Worm (Caenorhabditis elegans) whole organism, L4 larva: ENCODE results near the gene T07H3.8.

Experiments
- ama-1 ChIP-seq: fragments of 150-350 bp; optimal IDR thresholded peaks from 2 replicates; lab custom pipeline; 2014; ENCODE audit warnings: inconsistent platforms, mixed read lengths
- dve-1 ChIP-seq: sonication (generic microtip); optimal IDR thresholded peaks from 2 replicates; lab custom pipeline; 2017; ENCODE audit warnings: antibody characterized with exemption, mild to moderate bottlenecking, missing genetic modification characterization, missing compliant biosample characterization; ENCODE audit not compliant: insufficient read depth
- egl-27 ChIP-seq: sonication (generic microtip); optimal IDR thresholded peaks from 3 replicates; lab custom pipeline; 2017; ENCODE audit warnings: missing biosample characterization, missing genetic modification reagents, missing genetic modification characterization
- hlh-11 ChIP-seq: fragments of 200-800 bp; sonication (Bioruptor generic); optimal IDR thresholded peaks from 2 replicates; lab custom pipeline; 2018; ENCODE audit warnings: mild to moderate bottlenecking, missing genetic modification characterization, missing compliant biosample characterization
- hmg-1.1 ChIP-seq: fragments of 200-800 bp; sonication (Bioruptor generic); IDR thresholded peaks from 2 replicates; pipeline ENCODE4 v1.3.6; 2022; ENCODE audit warnings: missing genetic modification reagents, missing genetic modification characterization, missing compliant biosample characterization
- lin-13 ChIP-seq: fragments of 150-350 bp; optimal IDR thresholded peaks from 2 replicates; lab custom pipeline; 2014; ENCODE audit warnings: missing biosample characterization, missing genetic modification reagents, missing genetic modification characterization
- lsy-2 ChIP-seq, 2 experiments: fragments of 150-350 bp in 1 of 2; sonication (generic microtip) in 1 of 2; optimal IDR thresholded peaks; 2 replicates each; lab custom pipeline; 2014 to 2017; ENCODE audit warnings: missing biosample characterization in 2 of 2, missing genetic modification characterization in 2 of 2
- madf-9 ChIP-seq: fragments of 200-800 bp; sonication (Bioruptor generic); conservative IDR thresholded peaks from 2 replicates; pipeline ENCODE4 v1.3.6; 2022; ENCODE audit warnings: missing genetic modification reagents, missing genetic modification characterization, missing compliant biosample characterization
- mes-2 ChIP-seq: sonication (generic microtip); optimal IDR thresholded peaks from 2 replicates; lab custom pipeline; 2016; ENCODE audit warnings: missing genotype, mild to moderate bottlenecking, missing genetic modification characterization, missing compliant biosample characterization; ENCODE audit not compliant: poor library complexity, severe bottlenecking
- nhr-48 ChIP-seq: sonication (generic microtip); optimal IDR thresholded peaks from 2 replicates; lab custom pipeline; 2016; ENCODE audit warnings: mild to moderate bottlenecking, missing genetic modification characterization, missing compliant biosample characterization
- nhr-77 ChIP-seq: fragments of 150-350 bp; optimal IDR thresholded peaks from 2 replicates; lab custom pipeline; 2014; ENCODE audit warnings: missing biosample characterization, missing genetic modification characterization
- set-16 ChIP-seq: fragments of 200-800 bp; sonication (Bioruptor generic); IDR thresholded peaks from 2 replicates; pipeline ENCODE4 v1.3.6; 2022; ENCODE audit warnings: missing genetic modification reagents, missing genetic modification characterization, missing compliant biosample characterization

DNA sequence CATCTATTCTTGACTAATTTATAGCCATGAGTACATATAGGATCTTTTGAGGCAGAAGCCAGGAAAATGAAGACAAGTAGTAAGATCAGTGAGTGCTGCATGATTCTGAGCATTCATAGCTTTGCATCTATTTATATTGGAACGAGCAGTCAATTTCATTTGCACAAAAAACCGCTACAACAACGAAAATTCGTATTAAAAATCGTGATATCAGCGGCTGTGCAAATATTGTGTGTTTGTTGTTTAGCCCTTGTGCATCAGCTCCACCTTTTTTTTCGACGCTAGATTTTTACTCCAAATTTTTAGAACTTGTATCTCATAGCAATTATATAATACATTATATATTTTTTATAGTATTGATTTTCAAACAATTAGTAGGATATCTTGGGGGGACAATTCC, 2.3 kb upstream of the T07H3.8 start, which contains the start of gene clec-21:
- TF ChIP-seq set-16 (GFP tag; lab: Robert Waterston, UW) (no peak), dve-1 (no peak), ama-1 (no peak), hlh-11 (tag; lab: Kevin White, UChicago) (no peak), lsy-2 (tag; optimal IDR thresholded peaks at IDR 0.05; lab: Kevin White, UChicago) (no peak), nhr-77 (no peak), madf-9 (GFP tag; lab: Robert Waterston, UW) (no peak), nhr-48 (tag; lab: Kevin White, UChicago) (no peak), egl-27 (tag; lab: Kevin White, UChicago) (no peak), mes-2 (no peak), lin-13 (GFP tag; lab: Kevin White, UChicago) (no peak), hmg-1.1 (GFP tag; lab: Robert Waterston, UW) (no peak)
